Worm (Caenorhabditis elegans) whole organism, L4 larva: ENCODE data around the gene jun-1.
A peak's percentile ranks its signal among the peaks of the same experiment; 100 is the strongest.

Experiments
- D1046.2 ChIP-seq: fragments of 200-800 bp; sonication (Bioruptor generic); IDR thresholded peaks from 2 replicates; pipeline ENCODE4 v1.3.6; 2022; ENCODE audit warnings: missing genetic modification characterization, missing compliant biosample characterization
- F44E2.7 ChIP-seq: fragments of 200-800 bp; sonication (Bioruptor generic); IDR thresholded peaks from 2 replicates; pipeline ENCODE4 v2.1.2; 2022; ENCODE audit warnings: missing genetic modification characterization, missing compliant biosample characterization
- Y105C5A.15 ChIP-seq: fragments of 200-800 bp; sonication (Bioruptor generic); IDR thresholded peaks from 2 replicates; pipeline ENCODE4 v1.3.6; 2022; ENCODE audit warnings: missing genetic modification characterization, missing compliant biosample characterization
- Y48G9A.11 ChIP-seq: fragments of 200-800 bp; sonication (Bioruptor generic); IDR thresholded peaks from 2 replicates; pipeline ENCODE4 v1.3.6; 2022; ENCODE audit warnings: missing genetic modification reagents, missing genetic modification characterization, missing compliant biosample characterization
- ama-1 ChIP-seq: fragments of 150-350 bp; optimal IDR thresholded peaks from 2 replicates; lab custom pipeline; 2014; ENCODE audit warnings: inconsistent platforms, mixed read lengths
- arid-1 ChIP-seq: fragments of 200-800 bp; sonication (Bioruptor generic); conservative IDR thresholded peaks from 2 replicates; pipeline ENCODE4 v1.3.6; 2022; ENCODE audit warnings: missing genetic modification reagents, missing genetic modification characterization, missing compliant biosample characterization
- attf-4 ChIP-seq: sonication (generic microtip); optimal IDR thresholded peaks from 3 replicates; lab custom pipeline; 2017; ENCODE audit warnings: missing biosample characterization, missing genetic modification characterization
- ceh-20 ChIP-seq: fragments of 200-800 bp; sonication (Bioruptor generic); IDR thresholded peaks from 2 replicates; pipeline ENCODE4 v1.3.6; 2022; ENCODE audit warnings: missing genetic modification reagents, missing genetic modification characterization, missing compliant biosample characterization
- daf-16 ChIP-seq, 3 experiments: sonication (generic microtip); optimal IDR thresholded peaks; 2 replicates each; lab custom pipeline; 2016 to 2017; ENCODE audit warnings: missing genetic modification characterization in 3 of 3, missing genetic modification reagents in 3 of 3, mild to moderate bottlenecking in 2 of 3, missing compliant biosample characterization in 2 of 3, missing biosample characterization in 1 of 3, moderate library complexity in 1 of 3
- dmd-6 ChIP-seq: fragments of 200-800 bp; sonication (Bioruptor generic); IDR thresholded peaks from 2 replicates; pipeline ENCODE4 v1.3.6; 2022; ENCODE audit warnings: missing genetic modification reagents, missing genetic modification characterization, missing compliant biosample characterization
- dve-1 ChIP-seq: sonication (generic microtip); optimal IDR thresholded peaks from 2 replicates; lab custom pipeline; 2017; ENCODE audit warnings: antibody characterized with exemption, mild to moderate bottlenecking, missing genetic modification characterization, missing compliant biosample characterization; ENCODE audit not compliant: insufficient read depth
- fkh-10 ChIP-seq: fragments of 150-350 bp; optimal IDR thresholded peaks from 2 replicates; lab custom pipeline; 2014; ENCODE audit warnings: missing biosample characterization, missing genetic modification reagents, missing genetic modification characterization
- fos-1 ChIP-seq: fragments of 150-350 bp; optimal IDR thresholded peaks from 2 replicates; lab custom pipeline; 2014; ENCODE audit warnings: missing biosample characterization, missing genetic modification characterization
- hlh-11 ChIP-seq: fragments of 200-800 bp; sonication (Bioruptor generic); optimal IDR thresholded peaks from 2 replicates; lab custom pipeline; 2018; ENCODE audit warnings: mild to moderate bottlenecking, missing genetic modification characterization, missing compliant biosample characterization
- madf-9 ChIP-seq: fragments of 200-800 bp; sonication (Bioruptor generic); conservative IDR thresholded peaks from 2 replicates; pipeline ENCODE4 v1.3.6; 2022; ENCODE audit warnings: missing genetic modification reagents, missing genetic modification characterization, missing compliant biosample characterization
- mes-2 ChIP-seq: sonication (generic microtip); optimal IDR thresholded peaks from 2 replicates; lab custom pipeline; 2016; ENCODE audit warnings: missing genotype, mild to moderate bottlenecking, missing genetic modification characterization, missing compliant biosample characterization; ENCODE audit not compliant: poor library complexity, severe bottlenecking
- mxl-3 ChIP-seq: fragments of 200-800 bp; sonication (Bioruptor generic); optimal IDR thresholded peaks from 2 replicates; lab custom pipeline; 2018; ENCODE audit warnings: mild to moderate bottlenecking, missing genetic modification characterization, missing compliant biosample characterization
- nhr-10 ChIP-seq: fragments of 150-350 bp; optimal IDR thresholded peaks from 2 replicates; lab custom pipeline; 2014; ENCODE audit warnings: missing biosample characterization, missing genetic modification characterization
- nhr-11 ChIP-seq: fragments of 150-350 bp; optimal IDR thresholded peaks from 2 replicates; lab custom pipeline; 2014; ENCODE audit warnings: missing biosample characterization, missing genetic modification characterization
- nhr-237 ChIP-seq: sonication (generic microtip); optimal IDR thresholded peaks from 2 replicates; lab custom pipeline; 2017; ENCODE audit warnings: missing biosample characterization, missing genetic modification characterization
- nhr-28 ChIP-seq: fragments of 150-350 bp; optimal IDR thresholded peaks from 2 replicates; lab custom pipeline; 2014; ENCODE audit warnings: missing biosample characterization, missing genetic modification characterization
- nhr-41 ChIP-seq: fragments of 200-800 bp; sonication (Bioruptor generic); IDR thresholded peaks from 2 replicates; pipeline ENCODE4 v1.3.6; 2022; ENCODE audit warnings: missing genetic modification reagents, missing genetic modification characterization, missing compliant biosample characterization
- nhr-42 ChIP-seq: fragments of 200-800 bp; sonication (Bioruptor generic); IDR thresholded peaks from 2 replicates; pipeline ENCODE4 v1.3.6; 2022; ENCODE audit warnings: missing genetic modification characterization, missing compliant biosample characterization
- nhr-6 ChIP-seq: fragments of 150-350 bp; optimal IDR thresholded peaks from 2 replicates; lab custom pipeline; 2014; ENCODE audit warnings: missing biosample characterization, missing genetic modification characterization
- pqm-1 ChIP-seq: sonication (generic microtip); optimal IDR thresholded peaks from 2 replicates; lab custom pipeline; 2017; ENCODE audit warnings: missing biosample characterization, missing genetic modification characterization
- tag-97 ChIP-seq: fragments of 200-800 bp; sonication (Bioruptor generic); IDR thresholded peaks from 2 replicates; pipeline ENCODE4 v1.3.6; 2022; ENCODE audit warnings: missing genetic modification characterization, missing compliant biosample characterization
- unc-62 ChIP-seq, 3 experiments: fragments of 150-350 bp in 1 of 3; sonication (generic microtip); optimal IDR thresholded peaks in 2 of 3; peaks in 1 of 3; 1 replicate in 1 of 3; 2 replicates in 2 of 3; lab custom pipeline; 2014 to 2017; ENCODE audit warnings: missing biosample characterization in 3 of 3, missing genetic modification characterization in 3 of 3, missing genetic modification reagents in 3 of 3, missing genotype in 1 of 3
- vab-7 ChIP-seq: fragments of 200-800 bp; sonication (Bioruptor generic); IDR thresholded peaks from 2 replicates; pipeline ENCODE4 v1.3.6; 2022; ENCODE audit warnings: missing genetic modification reagents, missing genetic modification characterization, missing compliant biosample characterization
- zip-11 ChIP-seq: fragments of 200-800 bp; sonication (Bioruptor generic); IDR thresholded peaks from 2 replicates; pipeline ENCODE4 v1.3.6; 2022; ENCODE audit warnings: missing genetic modification characterization, missing compliant biosample characterization
- ztf-11 ChIP-seq: fragments of 150-350 bp; optimal IDR thresholded peaks from 2 replicates; lab custom pipeline; 2014; ENCODE audit warnings: missing biosample characterization, missing genetic modification characterization
- ztf-7 ChIP-seq: fragments of 150-350 bp; optimal IDR thresholded peaks from 2 replicates; lab custom pipeline; 2014; ENCODE audit warnings: missing biosample characterization, missing genetic modification characterization

jun-1 gene

DNA sequence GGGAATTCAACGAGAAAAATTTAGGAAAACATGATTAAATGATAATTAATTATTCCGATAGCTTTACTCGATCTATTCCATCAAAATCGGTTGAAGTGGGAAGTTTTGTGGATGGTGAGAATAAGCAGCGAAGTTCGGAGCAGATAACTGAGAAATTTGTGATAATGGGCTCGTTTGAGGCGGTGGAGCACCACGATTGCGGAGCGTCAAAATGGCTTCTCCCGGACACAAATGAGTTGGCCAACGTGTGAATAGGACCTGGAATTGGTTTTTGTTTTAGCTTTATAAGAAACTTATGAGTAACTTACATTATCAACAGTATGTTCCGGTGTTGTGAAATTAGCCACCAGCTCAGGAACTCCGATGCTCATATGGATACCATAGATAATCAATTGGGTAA lies 65.9 kb downstream of the jun-1 start:
- TF ChIP-seq nhr-42: no peak
- TF ChIP-seq unc-62 (GFP tag; optimal IDR thresholded peaks at IDR 0.05 in 1 of 2; lab: Kevin White, UChicago): peak in 1 of 2 experiments; percentile 78
- TF ChIP-seq unc-62 (tag; optimal IDR thresholded peaks at IDR 0.05; lab: Kevin White, UChicago): no peak
- TF ChIP-seq, all 104 proteins: peak for 1

DNA sequence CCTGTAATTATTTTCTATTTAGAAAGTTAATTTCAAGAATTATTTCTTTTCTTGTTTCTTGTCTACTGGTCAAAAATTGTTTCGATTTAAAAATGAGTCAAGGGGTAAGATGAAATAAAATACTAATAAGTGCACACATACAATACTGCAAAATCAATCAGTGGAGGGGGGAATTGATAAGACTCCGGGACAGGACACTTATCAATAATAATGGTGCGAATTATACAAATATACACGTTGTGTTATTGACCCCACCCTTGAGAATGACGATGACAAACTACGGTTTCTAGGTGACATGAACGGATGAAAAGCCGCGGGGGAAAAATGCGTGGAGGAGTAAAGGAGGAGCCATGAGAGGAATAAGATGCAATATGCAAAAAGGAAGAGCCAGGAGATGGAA lies 68.2 kb downstream of the jun-1 start:
- TF ChIP-seq zip-11 (GFP tag; lab: Robert Waterston, UW) (no peak), ztf-11 (no peak), mxl-3 (no peak), unc-62 (GFP tag; optimal IDR thresholded peaks at IDR 0.05 in 1 of 2; lab: Kevin White, UChicago) (no peak), unc-62 (tag; optimal IDR thresholded peaks at IDR 0.05; lab: Kevin White, UChicago) (no peak), tag-97 (GFP tag; lab: Robert Waterston, UW) (no peak), Y105C5A.15 (GFP tag; lab: Robert Waterston, UW) (no peak), D1046.2 (no peak), Y48G9A.11 (GFP tag; lab: Robert Waterston, UW) (no peak), fkh-10 (GFP tag; lab: Kevin White, UChicago) (no peak), ztf-7 (tag; lab: Kevin White, UChicago) (no peak), fos-1 (tag; lab: Kevin White, UChicago) (no peak), nhr-6 (no peak), madf-9 (no peak), nhr-237 (tag; lab: Kevin White, UChicago) (no peak), F44E2.7 (GFP tag; lab: Robert Waterston, UW) (no peak), nhr-11 (tag; lab: Kevin White, UChicago) (no peak), ceh-20 (GFP tag; lab: Robert Waterston, UW) (no peak), pqm-1 (tag; lab: Kevin White, UChicago) (peak; percentile 85), nhr-28 (tag; lab: Kevin White, UChicago) (peak; percentile 65), hlh-11 (tag; lab: Kevin White, UChicago) (peak; percentile 26), dmd-6 (GFP tag; lab: Robert Waterston, UW) (no peak), vab-7 (no peak), nhr-41 (GFP tag; lab: Robert Waterston, UW) (no peak), daf-16 (GFP tag; optimal IDR thresholded peaks at IDR 0.05; lab: Kevin White, UChicago) (no peak), daf-16 (tag; optimal IDR thresholded peaks at IDR 0.05; lab: Kevin White, UChicago) (peak; percentile 48), nhr-10 (tag; lab: Kevin White, UChicago) (no peak), dve-1 (peak; percentile 41), arid-1 (no peak), mes-2 (tag; lab: Kevin White, UChicago) (peak; percentile 4), attf-4 (no peak), ama-1 (lab: Kevin White, UChicago) (no peak)
- TF ChIP-seq, all 104 proteins: peak for 6
